Worm (Caenorhabditis elegans) whole organism, L4 larva: ENCODE data around the gene pafo-1.
A peak's percentile ranks its signal among the peaks of the same experiment; 100 is the strongest.

Source experiments
- F10B5.3 ChIP-seq: sonication (generic microtip); optimal IDR thresholded peaks from 2 replicates; lab custom pipeline; 2016; ENCODE audit warnings: mild to moderate bottlenecking, missing genetic modification characterization, missing compliant biosample characterization
- F37D6.2 ChIP-seq: sonication (generic microtip); optimal IDR thresholded peaks from 2 replicates; lab custom pipeline; 2016; ENCODE audit warnings: mild to moderate bottlenecking, missing genetic modification characterization, missing compliant biosample characterization
- T20F7.1 ChIP-seq: fragments of 200-800 bp; sonication (Bioruptor generic); optimal IDR thresholded peaks from 2 replicates; lab custom pipeline; 2018; ENCODE audit warnings: mild to moderate bottlenecking, missing genetic modification characterization, missing compliant biosample characterization
- T26A8.4 ChIP-seq: fragments of 200-800 bp; sonication (Bioruptor generic); IDR thresholded peaks from 2 replicates; pipeline ENCODE4 v1.3.6; 2022; ENCODE audit warnings: missing genetic modification characterization, missing compliant biosample characterization
- Y105C5A.15 ChIP-seq: fragments of 200-800 bp; sonication (Bioruptor generic); IDR thresholded peaks from 2 replicates; pipeline ENCODE4 v1.3.6; 2022; ENCODE audit warnings: missing genetic modification characterization, missing compliant biosample characterization
- aly-2 ChIP-seq: sonication (generic microtip); optimal IDR thresholded peaks from 2 replicates; lab custom pipeline; 2018; ENCODE audit warnings: missing biosample characterization, missing genetic modification characterization
- arid-1 ChIP-seq: fragments of 200-800 bp; sonication (Bioruptor generic); conservative IDR thresholded peaks from 2 replicates; pipeline ENCODE4 v1.3.6; 2022; ENCODE audit warnings: missing genetic modification reagents, missing genetic modification characterization, missing compliant biosample characterization
- ceh-32 ChIP-seq: sonication (generic microtip); optimal IDR thresholded peaks from 2 replicates; lab custom pipeline; 2016; ENCODE audit warnings: mild to moderate bottlenecking, missing genetic modification characterization, missing compliant biosample characterization; ENCODE audit not compliant: poor library complexity
- ceh-44 ChIP-seq: fragments of 200-800 bp; sonication (Bioruptor generic); IDR thresholded peaks from 2 replicates; pipeline ENCODE4 v1.3.6; 2022; ENCODE audit warnings: missing genetic modification reagents, missing genetic modification characterization, missing compliant biosample characterization
- ceh-82 ChIP-seq: sonication (generic microtip); optimal IDR thresholded peaks from 2 replicates; lab custom pipeline; 2017; ENCODE audit warnings: missing biosample characterization, missing genetic modification characterization
- ces-1 ChIP-seq: fragments of 150-350 bp; sonication (generic microtip); optimal IDR thresholded peaks from 4 replicates; lab custom pipeline; 2014; ENCODE audit warnings: missing biosample characterization, missing genetic modification reagents, missing genetic modification characterization
- daf-12 ChIP-seq: fragments of 150-350 bp; optimal IDR thresholded peaks from 2 replicates; lab custom pipeline; 2014; ENCODE audit warnings: missing biosample characterization, missing genetic modification reagents, missing genetic modification characterization
- daf-19 ChIP-seq: fragments of 200-800 bp; sonication (Bioruptor generic); conservative IDR thresholded peaks from 2 replicates; pipeline ENCODE4 v1.3.6; 2022; ENCODE audit warnings: missing genetic modification characterization, missing compliant biosample characterization
- daf-8 ChIP-seq: fragments of 200-800 bp; sonication (Bioruptor generic); IDR thresholded peaks from 2 replicates; pipeline ENCODE4 v1.3.6; 2022; ENCODE audit warnings: missing genetic modification characterization, missing compliant biosample characterization
- dmd-6 ChIP-seq: fragments of 200-800 bp; sonication (Bioruptor generic); IDR thresholded peaks from 2 replicates; pipeline ENCODE4 v1.3.6; 2022; ENCODE audit warnings: missing genetic modification reagents, missing genetic modification characterization, missing compliant biosample characterization
- dmd-9 ChIP-seq: fragments of 200-800 bp; sonication (Bioruptor generic); IDR thresholded peaks from 2 replicates; pipeline ENCODE4 v1.3.6; 2022; ENCODE audit warnings: missing genetic modification reagents, missing genetic modification characterization, missing compliant biosample characterization
- dve-1 ChIP-seq: sonication (generic microtip); optimal IDR thresholded peaks from 2 replicates; lab custom pipeline; 2017; ENCODE audit warnings: antibody characterized with exemption, mild to moderate bottlenecking, missing genetic modification characterization, missing compliant biosample characterization; ENCODE audit not compliant: insufficient read depth
- fkh-10 ChIP-seq: fragments of 150-350 bp; optimal IDR thresholded peaks from 2 replicates; lab custom pipeline; 2014; ENCODE audit warnings: missing biosample characterization, missing genetic modification reagents, missing genetic modification characterization
- hlh-11 ChIP-seq: fragments of 200-800 bp; sonication (Bioruptor generic); optimal IDR thresholded peaks from 2 replicates; lab custom pipeline; 2018; ENCODE audit warnings: mild to moderate bottlenecking, missing genetic modification characterization, missing compliant biosample characterization
- jun-1 ChIP-seq: fragments of 150-350 bp; optimal IDR thresholded peaks from 2 replicates; lab custom pipeline; 2014; ENCODE audit warnings: missing biosample characterization, missing genetic modification reagents, missing genetic modification characterization
- lim-7 ChIP-seq: fragments of 200-800 bp; sonication (Bioruptor generic); IDR thresholded peaks from 2 replicates; pipeline ENCODE4 v1.3.6; 2022; ENCODE audit warnings: missing genetic modification characterization, missing compliant biosample characterization
- lin-29 ChIP-seq: fragments of 200-800 bp; sonication (Bioruptor generic); IDR thresholded peaks from 2 replicates; pipeline ENCODE4 v1.3.6; 2022; ENCODE audit warnings: missing genetic modification reagents, missing genetic modification characterization, missing compliant biosample characterization
- lin-39 ChIP-seq: fragments of 150-350 bp; optimal IDR thresholded peaks from 2 replicates; lab custom pipeline; 2014; ENCODE audit warnings: missing biosample characterization, missing genetic modification reagents, missing genetic modification characterization
- madf-5 ChIP-seq, 2 experiments: fragments of 200-800 bp; sonication (Bioruptor generic); IDR thresholded peaks; 2 replicates each; pipeline ENCODE4 v1.3.6; 2022; ENCODE audit warnings: missing compliant biosample characterization in 2 of 2, missing genetic modification characterization in 2 of 2
- mdt-29 ChIP-seq: fragments of 200-800 bp; sonication (Bioruptor generic); IDR thresholded peaks from 2 replicates; pipeline ENCODE4 v1.3.6; 2022; ENCODE audit warnings: missing genetic modification reagents, missing genetic modification characterization, missing compliant biosample characterization
- mep-1 ChIP-seq: fragments of 150-350 bp; sonication (generic microtip); optimal IDR thresholded peaks from 3 replicates; lab custom pipeline; 2014; ENCODE audit warnings: missing biosample characterization, missing genetic modification characterization
- mxl-2 ChIP-seq: fragments of 200-800 bp; sonication (Bioruptor generic); conservative IDR thresholded peaks from 2 replicates; pipeline ENCODE4 v1.3.6; 2022; ENCODE audit warnings: missing genetic modification reagents, missing genetic modification characterization, missing compliant biosample characterization
- mxl-3 ChIP-seq: fragments of 200-800 bp; sonication (Bioruptor generic); optimal IDR thresholded peaks from 2 replicates; lab custom pipeline; 2018; ENCODE audit warnings: mild to moderate bottlenecking, missing genetic modification characterization, missing compliant biosample characterization
- nhr-102 ChIP-seq: sonication (generic microtip); optimal IDR thresholded peaks from 2 replicates; lab custom pipeline; 2016; ENCODE audit warnings: mild to moderate bottlenecking, missing genetic modification characterization, moderate library complexity, missing compliant biosample characterization
- nhr-11 ChIP-seq: fragments of 150-350 bp; optimal IDR thresholded peaks from 2 replicates; lab custom pipeline; 2014; ENCODE audit warnings: missing biosample characterization, missing genetic modification characterization
- nhr-111 ChIP-seq: fragments of 200-800 bp; sonication (Bioruptor generic); optimal IDR thresholded peaks from 2 replicates; lab custom pipeline; 2018; ENCODE audit warnings: mild to moderate bottlenecking, missing genetic modification characterization, missing compliant biosample characterization
- nhr-237 ChIP-seq: sonication (generic microtip); optimal IDR thresholded peaks from 2 replicates; lab custom pipeline; 2017; ENCODE audit warnings: missing biosample characterization, missing genetic modification characterization
- nhr-28 ChIP-seq: fragments of 150-350 bp; optimal IDR thresholded peaks from 2 replicates; lab custom pipeline; 2014; ENCODE audit warnings: missing biosample characterization, missing genetic modification characterization
- nhr-41 ChIP-seq: fragments of 200-800 bp; sonication (Bioruptor generic); IDR thresholded peaks from 2 replicates; pipeline ENCODE4 v1.3.6; 2022; ENCODE audit warnings: missing genetic modification reagents, missing genetic modification characterization, missing compliant biosample characterization
- nhr-42 ChIP-seq: fragments of 200-800 bp; sonication (Bioruptor generic); IDR thresholded peaks from 2 replicates; pipeline ENCODE4 v1.3.6; 2022; ENCODE audit warnings: missing genetic modification characterization, missing compliant biosample characterization
- nhr-48 ChIP-seq: sonication (generic microtip); optimal IDR thresholded peaks from 2 replicates; lab custom pipeline; 2016; ENCODE audit warnings: mild to moderate bottlenecking, missing genetic modification characterization, missing compliant biosample characterization
- nhr-6 ChIP-seq: fragments of 150-350 bp; optimal IDR thresholded peaks from 2 replicates; lab custom pipeline; 2014; ENCODE audit warnings: missing biosample characterization, missing genetic modification characterization
- nhr-77 ChIP-seq: fragments of 150-350 bp; optimal IDR thresholded peaks from 2 replicates; lab custom pipeline; 2014; ENCODE audit warnings: missing biosample characterization, missing genetic modification characterization
- php-3 ChIP-seq: fragments of 200-800 bp; sonication (Bioruptor generic); IDR thresholded peaks from 2 replicates; pipeline ENCODE4 v1.3.6; 2022; ENCODE audit warnings: missing genetic modification reagents, missing genetic modification characterization, missing compliant biosample characterization
- pqm-1 ChIP-seq: sonication (generic microtip); optimal IDR thresholded peaks from 2 replicates; lab custom pipeline; 2017; ENCODE audit warnings: missing biosample characterization, missing genetic modification characterization
- rbr-2 ChIP-seq: sonication (generic microtip); optimal IDR thresholded peaks from 2 replicates; lab custom pipeline; 2016; ENCODE audit warnings: missing genotype, missing genetic modification characterization, missing compliant biosample characterization
- sdz-12 ChIP-seq: fragments of 200-800 bp; sonication (Bioruptor generic); optimal IDR thresholded peaks from 2 replicates; lab custom pipeline; 2018; ENCODE audit warnings: mild to moderate bottlenecking, missing genetic modification characterization, missing compliant biosample characterization
- set-16 ChIP-seq: fragments of 200-800 bp; sonication (Bioruptor generic); IDR thresholded peaks from 2 replicates; pipeline ENCODE4 v1.3.6; 2022; ENCODE audit warnings: missing genetic modification reagents, missing genetic modification characterization, missing compliant biosample characterization
- snpc-4 ChIP-seq: fragments of 150-350 bp; optimal IDR thresholded peaks from 2 replicates; lab custom pipeline; 2014; ENCODE audit warnings: missing biosample characterization, missing genetic modification characterization
- spr-1 ChIP-seq: sonication (generic microtip); optimal IDR thresholded peaks from 2 replicates; lab custom pipeline; 2016; ENCODE audit warnings: mild to moderate bottlenecking, missing genetic modification characterization, missing compliant biosample characterization
- spr-3 ChIP-seq: fragments of 200-800 bp; sonication (Bioruptor generic); optimal IDR thresholded peaks from 2 replicates; lab custom pipeline; 2018; ENCODE audit warnings: mild to moderate bottlenecking, missing genetic modification characterization, missing compliant biosample characterization
- tag-97 ChIP-seq: fragments of 200-800 bp; sonication (Bioruptor generic); IDR thresholded peaks from 2 replicates; pipeline ENCODE4 v1.3.6; 2022; ENCODE audit warnings: missing genetic modification characterization, missing compliant biosample characterization
- unc-130 ChIP-seq: sonication (generic microtip); optimal IDR thresholded peaks from 2 replicates; lab custom pipeline; 2016; ENCODE audit warnings: missing genetic modification reagents, missing genetic modification characterization, missing compliant biosample characterization
- unc-39 ChIP-seq: sonication (generic microtip); optimal IDR thresholded peaks from 2 replicates; lab custom pipeline; 2017; ENCODE audit warnings: missing biosample characterization, missing genetic modification characterization
- vab-7 ChIP-seq: fragments of 200-800 bp; sonication (Bioruptor generic); IDR thresholded peaks from 2 replicates; pipeline ENCODE4 v1.3.6; 2022; ENCODE audit warnings: missing genetic modification reagents, missing genetic modification characterization, missing compliant biosample characterization
- zag-1 ChIP-seq: fragments of 150-350 bp; optimal IDR thresholded peaks from 2 replicates; lab custom pipeline; 2014; ENCODE audit warnings: missing biosample characterization, missing genetic modification characterization
- zfp-2 ChIP-seq: sonication (generic microtip); optimal IDR thresholded peaks from 2 replicates; lab custom pipeline; 2016; ENCODE audit warnings: mild to moderate bottlenecking, missing genetic modification characterization, missing compliant biosample characterization
- zip-2 ChIP-seq: fragments of 150-350 bp; optimal IDR thresholded peaks from 2 replicates; lab custom pipeline; 2014; ENCODE audit warnings: missing biosample characterization, missing genetic modification characterization
- ztf-11 ChIP-seq: fragments of 150-350 bp; optimal IDR thresholded peaks from 2 replicates; lab custom pipeline; 2014; ENCODE audit warnings: missing biosample characterization, missing genetic modification characterization

pafo-1 gene

ce11 chrV:11548914-11549406 lies 27.5 kb downstream of the pafo-1 start, which contains the start of the genes F38B7.17 and F38B7.3 (continued):
- TF ChIP-seq nhr-48 (tag; lab: Kevin White, UChicago) = peak; percentile 17
- no peak for TF ChIP-seq nhr-77 (tag; lab: Kevin White, UChicago)
- TF ChIP-seq vab-7 (GFP tag; lab: Robert Waterston, UW) = no peak
- TF ChIP-seq T26A8.4 (GFP tag; lab: Robert Waterston, UW) = no peak
- no peak for TF ChIP-seq madf-5 (GFP tag; IDR thresholded peaks at IDR 0.05; lab: Robert Waterston, UW)
- TF ChIP-seq aly-2 (tag; lab: Kevin White, UChicago) = no peak
- no peak for TF ChIP-seq F37D6.2
- peak; percentile 61 for TF ChIP-seq rbr-2 (tag; lab: Kevin White, UChicago)
- peak; percentile 48 for TF ChIP-seq mep-1
- TF ChIP-seq ceh-44 (GFP tag; lab: Robert Waterston, UW) = no peak
- no peak for TF ChIP-seq unc-130 (GFP tag; lab: Kevin White, UChicago)
- no peak for TF ChIP-seq sdz-12 (GFP tag; lab: Kevin White, UChicago)
- TF ChIP-seq nhr-6 = peak; percentile 27
- TF ChIP-seq nhr-102 (tag; lab: Kevin White, UChicago) = no peak
- no peak for TF ChIP-seq zfp-2 (tag; lab: Kevin White, UChicago)
- no peak for TF ChIP-seq lin-29 (GFP tag; lab: Robert Waterston, UW)
- no peak for TF ChIP-seq tag-97 (GFP tag; lab: Robert Waterston, UW)
- TF ChIP-seq daf-8 (GFP tag; lab: Robert Waterston, UW) = no peak
- TF ChIP-seq lin-39 = no peak
- no peak for TF ChIP-seq daf-12
- TF ChIP-seq mxl-3 (GFP tag; lab: Kevin White, UChicago) = peak; percentile 63
- TF ChIP-seq pqm-1 (tag; lab: Kevin White, UChicago) = peak; percentile 66
- TF ChIP-seq zip-2 (tag; lab: Kevin White, UChicago) = no peak
- no peak for TF ChIP-seq ceh-32
- TF ChIP-seq T20F7.1 (GFP tag; lab: Kevin White, UChicago) = peak; percentile 39
- TF ChIP-seq lim-7 (GFP tag; lab: Robert Waterston, UW) = no peak
- TF ChIP-seq hlh-11 (tag; lab: Kevin White, UChicago) = peak; percentile 85
- TF ChIP-seq zag-1 (tag; lab: Kevin White, UChicago) = no peak
- TF ChIP-seq dmd-9 (GFP tag; lab: Robert Waterston, UW) = no peak
- TF ChIP-seq mdt-29 (GFP tag; lab: Robert Waterston, UW) = no peak
- peak; percentile 73 for TF ChIP-seq nhr-28 (tag; lab: Kevin White, UChicago)
- TF ChIP-seq php-3 (GFP tag; lab: Robert Waterston, UW) = no peak
- TF ChIP-seq ces-1 (GFP tag; lab: Kevin White, UChicago) = no peak
- no peak for TF ChIP-seq F10B5.3 (tag; lab: Kevin White, UChicago)
- no peak for TF ChIP-seq snpc-4
- no peak for TF ChIP-seq nhr-111 (GFP tag; lab: Kevin White, UChicago)
- TF ChIP-seq nhr-41 (GFP tag; lab: Robert Waterston, UW) = no peak
- no peak for TF ChIP-seq ceh-82 (tag; lab: Kevin White, UChicago)
- TF ChIP-seq arid-1 (GFP tag; lab: Robert Waterston, UW) = no peak
- TF ChIP-seq mxl-2 (GFP tag; lab: Robert Waterston, UW) = no peak
- no peak for TF ChIP-seq spr-3 (GFP tag; lab: Kevin White, UChicago)
- no peak for TF ChIP-seq unc-39 (tag; lab: Kevin White, UChicago)
- no peak for TF ChIP-seq nhr-237 (tag; lab: Kevin White, UChicago)
- no peak for TF ChIP-seq daf-19 (GFP tag; lab: Robert Waterston, UW)
- peak; percentile 83 for TF ChIP-seq dve-1 (tag; lab: Kevin White, UChicago)
- no peak for TF ChIP-seq spr-1 (tag; lab: Kevin White, UChicago)
- TF ChIP-seq dmd-6 = peak; percentile 55
- TF ChIP-seq nhr-11 = peak; percentile 60
- TF ChIP-seq set-16 = no peak
- TF ChIP-seq ztf-11 (tag; lab: Kevin White, UChicago) = no peak
- no peak for TF ChIP-seq jun-1 (tag; lab: Kevin White, UChicago)
- TF ChIP-seq nhr-42 (GFP tag; lab: Robert Waterston, UW) = no peak
- no peak for TF ChIP-seq Y105C5A.15
- TF ChIP-seq fkh-10 (GFP tag; lab: Kevin White, UChicago) = no peak
